Fruit fly (Drosophila melanogaster) whole organism, prepupa: ENCODE measurements around the gene Pp1-87B.
A peak's percentile ranks its signal among the peaks of the same experiment; 100 is the strongest.

Experiments
- Blimp-1 ChIP-seq: fragments of 200-800 bp; sonication (Bioruptor generic); optimal IDR thresholded peaks from 3 replicates; lab custom pipeline; 2017; ENCODE audit warnings: missing biosample characterization, missing genetic modification characterization, mild to moderate bottlenecking, moderate library complexity, missing genetic modification reagents
- CG10631 ChIP-seq: fragments of 200-800 bp; sonication (Bioruptor generic); optimal IDR thresholded peaks from 2 replicates; lab custom pipeline; 2016; ENCODE audit warnings: missing biosample characterization, missing genetic modification characterization
- CG11294 ChIP-seq: fragments of 200-800 bp; sonication (Bioruptor generic); IDR thresholded peaks from 2 replicates; pipeline ENCODE4 v1.3.6; 2022; ENCODE audit warnings: missing biosample characterization, missing genetic modification characterization
- CG11762 ChIP-seq: fragments of 200-800 bp; sonication (Bioruptor generic); optimal IDR thresholded peaks from 3 replicates; lab custom pipeline; 2016; ENCODE audit warnings: missing biosample characterization, missing genetic modification characterization; ENCODE audit not compliant: insufficient read depth
- CG11902 ChIP-seq: fragments of 200-800 bp; sonication (Bioruptor generic); optimal IDR thresholded peaks from 3 replicates; lab custom pipeline; 2016; ENCODE audit warnings: missing biosample characterization, missing genetic modification characterization
- CG3032 ChIP-seq: fragments of 200-800 bp; optimal IDR thresholded peaks from 2 replicates; lab custom pipeline; 2019; ENCODE audit warnings: missing biosample characterization, mild to moderate bottlenecking, missing genetic modification characterization, moderate library complexity
- CG32006 ChIP-seq: fragments of 200-800 bp; sonication (Bioruptor generic); optimal IDR thresholded peaks from 3 replicates; lab custom pipeline; 2017; ENCODE audit warnings: missing biosample characterization, mild to moderate bottlenecking, missing genetic modification characterization
- CG34406 ChIP-seq: fragments of 200-800 bp; sonication (Bioruptor generic); optimal IDR thresholded peaks from 3 replicates; lab custom pipeline; 2016; ENCODE audit warnings: missing biosample characterization, missing genetic modification characterization
- CG3919 ChIP-seq: fragments of 200-800 bp; sonication (Bioruptor generic); optimal IDR thresholded peaks from 3 replicates; lab custom pipeline; 2016; ENCODE audit warnings: missing biosample characterization, missing genetic modification characterization
- CG6276 ChIP-seq: fragments of 200-800 bp; sonication (Bioruptor generic); optimal IDR thresholded peaks from 2 replicates; lab custom pipeline; 2017; ENCODE audit warnings: missing biosample characterization, mild to moderate bottlenecking, missing genetic modification characterization
- CG6854 ChIP-seq: fragments of 200-800 bp; sonication (Bioruptor generic); optimal IDR thresholded peaks from 2 replicates; lab custom pipeline; 2017; ENCODE audit warnings: missing biosample characterization, mild to moderate bottlenecking, missing genetic modification characterization
- CG7368 ChIP-seq: fragments of 200-800 bp; sonication (Bioruptor generic); optimal IDR thresholded peaks from 3 replicates; lab custom pipeline; 2016; ENCODE audit warnings: missing biosample characterization, missing genetic modification characterization
- CG8319 ChIP-seq: fragments of 200-800 bp; sonication (Bioruptor generic); optimal IDR thresholded peaks from 3 replicates; lab custom pipeline; 2016; ENCODE audit warnings: missing biosample characterization, missing genetic modification characterization
- Eip78C ChIP-seq: fragments of 200-800 bp; sonication (Bioruptor generic); peaks from one replicate; lab custom pipeline; 2016; ENCODE audit warnings: missing biosample characterization, missing genetic modification characterization
- Eip93F ChIP-seq: fragments of 200-800 bp; sonication (Bioruptor generic); optimal IDR thresholded peaks from 2 replicates; lab custom pipeline; 2016; ENCODE audit warnings: missing biosample characterization, mild to moderate bottlenecking, missing genetic modification characterization
- Ets21C ChIP-seq: fragments of 200-800 bp; sonication (Bioruptor generic); optimal IDR thresholded peaks from 3 replicates; lab custom pipeline; 2016; ENCODE audit warnings: missing biosample characterization, missing genetic modification characterization
- Ets96B ChIP-seq: fragments of 200-800 bp; optimal IDR thresholded peaks from 2 replicates; lab custom pipeline; 2019; ENCODE audit warnings: missing biosample characterization, mild to moderate bottlenecking, missing genetic modification characterization, moderate library complexity
- Hr38 ChIP-seq: sonication (Bioruptor generic); optimal IDR thresholded peaks from 2 replicates; lab custom pipeline; 2016; ENCODE audit warnings: missing biosample characterization, missing genetic modification characterization
- Hr39 ChIP-seq: fragments of 200-800 bp; sonication (Bioruptor generic); optimal IDR thresholded peaks from 2 replicates; lab custom pipeline; 2016; ENCODE audit warnings: missing biosample characterization, missing genetic modification characterization
- Hr4 ChIP-seq: fragments of 200-800 bp; sonication (Bioruptor generic); optimal IDR thresholded peaks from 3 replicates; lab custom pipeline; 2016; ENCODE audit warnings: missing biosample characterization, missing genetic modification characterization
- Sox14 ChIP-seq: fragments of 200-800 bp; sonication (Bioruptor generic); optimal IDR thresholded peaks from 3 replicates; lab custom pipeline; 2016; ENCODE audit warnings: missing biosample characterization, missing genetic modification characterization
- achi ChIP-seq: fragments of 200-800 bp; sonication (Bioruptor generic); optimal IDR thresholded peaks from 3 replicates; lab custom pipeline; 2016; ENCODE audit warnings: missing biosample characterization, missing genetic modification characterization
- acj6 ChIP-seq: fragments of 200-800 bp; sonication (Bioruptor generic); optimal IDR thresholded peaks from 3 replicates; lab custom pipeline; 2016; ENCODE audit warnings: missing biosample characterization, missing genetic modification characterization
- dsx ChIP-seq: fragments of 200-800 bp; optimal IDR thresholded peaks from 3 replicates; lab custom pipeline; 2019; ENCODE audit warnings: missing biosample characterization, mild to moderate bottlenecking, missing genetic modification characterization, moderate library complexity; ENCODE audit not compliant: poor library complexity, severe bottlenecking
- esn ChIP-seq: fragments of 200-800 bp; sonication (Bioruptor generic); optimal IDR thresholded peaks from 2 replicates; lab custom pipeline; 2016; ENCODE audit warnings: missing biosample characterization, mild to moderate bottlenecking, missing genetic modification characterization, moderate library complexity
- fd59A ChIP-seq: fragments of 200-800 bp; sonication (Bioruptor generic); optimal IDR thresholded peaks from 2 replicates; lab custom pipeline; 2017; ENCODE audit warnings: missing biosample characterization, mild to moderate bottlenecking, missing genetic modification characterization, missing genetic modification reagents
- fkh ChIP-seq: fragments of 200-800 bp; sonication (Bioruptor generic); optimal IDR thresholded peaks from 3 replicates; lab custom pipeline; 2017; ENCODE audit warnings: missing biosample characterization, mild to moderate bottlenecking, missing genetic modification characterization, moderate library complexity
- lz ChIP-seq: fragments of 200-800 bp; sonication (Bioruptor generic); optimal IDR thresholded peaks from 3 replicates; lab custom pipeline; 2016; ENCODE audit warnings: missing biosample characterization, missing genetic modification characterization
- net ChIP-seq: fragments of 200-800 bp; sonication (Bioruptor generic); optimal IDR thresholded peaks from 3 replicates; lab custom pipeline; 2016; ENCODE audit warnings: missing biosample characterization, missing genetic modification characterization
- pdm3 ChIP-seq: fragments of 200-800 bp; sonication (Bioruptor generic); optimal IDR thresholded peaks from 3 replicates; lab custom pipeline; 2016; ENCODE audit warnings: missing biosample characterization, missing genetic modification characterization
- spab ChIP-seq: fragments of 200-800 bp; sonication (Bioruptor generic); optimal IDR thresholded peaks from 2 replicates; lab custom pipeline; 2017; ENCODE audit warnings: missing biosample characterization, mild to moderate bottlenecking, missing genetic modification characterization, missing genetic modification reagents
- svp ChIP-seq: fragments of 200-800 bp; sonication (Bioruptor generic); peaks from one replicate; lab custom pipeline; 2016; ENCODE audit warnings: missing biosample characterization, missing genetic modification characterization
- vri ChIP-seq: fragments of 200-800 bp; sonication (Bioruptor generic); optimal IDR thresholded peaks from 3 replicates; lab custom pipeline; 2016; ENCODE audit warnings: missing biosample characterization, mild to moderate bottlenecking, missing genetic modification characterization

Pp1-87B gene

DNA sequence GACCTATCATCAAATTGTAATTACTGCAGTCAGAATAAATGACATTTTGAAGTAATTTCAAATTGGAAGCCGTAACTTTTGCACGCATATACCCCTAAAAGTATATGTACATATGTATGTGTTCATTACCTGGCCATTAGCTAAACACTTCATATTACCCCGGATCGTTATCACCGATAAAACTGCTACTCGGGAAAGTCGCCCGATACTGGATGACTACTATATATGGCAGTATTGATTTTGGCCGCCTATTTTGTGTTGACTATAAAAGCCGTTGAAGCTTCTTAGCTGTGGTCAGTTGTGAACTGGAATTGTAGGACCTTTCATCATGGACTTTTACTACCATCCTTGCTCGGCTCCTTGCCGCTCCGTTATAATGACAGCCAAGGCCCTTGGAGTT, 46.0 kb downstream of the Pp1-87B start, which contains the start of gene GstD8:
TSS of gene GstD8 (plus strand) at position 301 of the 400 bp plus-strand sequence.
- no peak for TF ChIP-seq achi (GFP tag; lab: Kevin White, UChicago)
- no peak for TF ChIP-seq spab (GFP tag; lab: Kevin White, UChicago)
- TF ChIP-seq CG7368 (GFP tag; lab: Kevin White, UChicago): no peak
- no peak for TF ChIP-seq CG34406 (GFP tag; lab: Kevin White, UChicago)
- TF ChIP-seq CG32006 (GFP tag; lab: Kevin White, UChicago): no peak
- TF ChIP-seq Hr38: no peak
- TF ChIP-seq fd59A: no peak
- no peak for TF ChIP-seq CG3919 (GFP tag; lab: Kevin White, UChicago)
- no peak for TF ChIP-seq Eip93F (GFP tag; lab: Kevin White, UChicago)
- TF ChIP-seq esn: no peak
- TF ChIP-seq CG11762 (GFP tag; lab: Kevin White, UChicago): no peak
- TF ChIP-seq CG11902 (GFP tag; lab: Kevin White, UChicago): no peak

DNA sequence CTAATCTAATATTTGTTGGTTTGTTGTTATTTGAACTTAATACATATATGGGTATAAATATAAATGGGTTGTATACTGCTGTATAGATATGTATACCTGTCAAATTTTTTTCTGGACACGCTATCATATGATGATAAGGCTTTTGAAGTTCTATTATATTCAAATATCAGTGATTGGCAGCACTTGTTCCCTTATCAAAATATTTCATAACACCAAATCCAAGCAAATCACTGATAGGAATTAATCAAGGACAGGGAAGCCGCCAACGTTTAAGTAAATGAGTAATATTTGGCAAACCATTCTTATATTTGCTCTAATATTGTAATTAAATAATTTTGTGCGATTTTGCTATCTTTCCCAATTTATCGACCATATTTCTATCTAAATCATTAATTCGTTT, 46.5 kb downstream of the Pp1-87B start:
- TF ChIP-seq vri (peak; percentile 84), Blimp-1 (no peak)

DNA sequence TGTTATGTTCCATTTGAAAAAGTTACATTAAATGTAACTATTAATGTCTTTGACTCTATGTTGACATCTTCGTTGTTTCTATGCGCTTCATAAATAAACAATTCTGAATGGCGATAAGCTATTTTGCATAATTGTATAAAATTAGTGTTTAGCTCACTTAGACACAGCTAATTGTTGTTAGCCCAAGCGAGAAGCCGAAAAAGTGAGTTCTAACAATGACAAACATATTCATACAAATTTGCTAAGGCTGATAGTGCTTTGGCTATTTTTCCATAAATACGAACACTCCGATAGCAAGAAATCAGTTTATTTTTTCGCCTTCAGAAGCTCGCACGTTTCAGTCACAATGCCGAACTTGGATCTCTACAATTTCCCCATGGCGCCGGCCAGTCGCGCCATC, 47.5 kb downstream of the Pp1-87B start, which contains the start of gene GstD7:
TSS of gene GstD7 (plus strand) at position 301 of the 400 bp plus-strand sequence.
- no peak for TF ChIP-seq Ets96B
- TF ChIP-seq Sox14 (GFP tag; lab: Kevin White, UChicago): no peak
- no peak for TF ChIP-seq CG8319 (GFP tag; lab: Kevin White, UChicago)
- TF ChIP-seq Hr4: no peak
- TF ChIP-seq CG11294 (GFP tag; lab: Robert Waterston, UW): no peak
- TF ChIP-seq CG10631 (GFP tag; lab: Kevin White, UChicago): no peak
- TF ChIP-seq svp (GFP tag; lab: Kevin White, UChicago): no peak
- no peak for TF ChIP-seq Blimp-1
- no peak for TF ChIP-seq lz (GFP tag; lab: Kevin White, UChicago)
- no peak for TF ChIP-seq CG11902 (GFP tag; lab: Kevin White, UChicago)
- no peak for TF ChIP-seq pdm3
- TF ChIP-seq CG6854 (GFP tag; lab: Kevin White, UChicago): no peak
- no peak for TF ChIP-seq Ets21C (GFP tag; lab: Kevin White, UChicago)
- TF ChIP-seq CG6276 (GFP tag; lab: Kevin White, UChicago): no peak
- TF ChIP-seq Eip93F (GFP tag; lab: Kevin White, UChicago): no peak
- TF ChIP-seq acj6: no peak
- TF ChIP-seq Hr39 (GFP tag; lab: Kevin White, UChicago): no peak

DNA sequence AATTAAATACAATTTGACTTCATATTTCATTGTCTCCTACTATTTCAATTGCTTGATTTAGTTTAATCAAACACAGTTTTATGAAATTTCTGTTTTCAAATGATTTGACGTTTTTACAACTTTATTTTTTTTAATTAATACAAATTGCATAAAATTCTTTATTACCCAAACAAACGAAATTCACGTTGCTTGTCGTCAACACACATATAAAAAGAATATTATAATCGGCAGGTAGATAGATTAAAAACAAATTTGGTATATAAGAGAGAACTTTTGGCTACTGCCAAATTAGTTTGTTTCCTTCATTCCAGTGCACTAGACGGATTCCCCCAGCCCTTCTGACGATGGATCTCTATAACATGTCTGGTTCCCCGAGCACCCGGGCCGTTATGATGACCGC, 48.9 kb downstream of the Pp1-87B start, which contains the start of gene GstD6:
TSS of gene GstD6 (plus strand) at position 301 of the 400 bp plus-strand sequence.
- TF ChIP-seq vri (no peak), CG3032 (tag; lab: Kevin White, UChicago) (no peak)

DNA sequence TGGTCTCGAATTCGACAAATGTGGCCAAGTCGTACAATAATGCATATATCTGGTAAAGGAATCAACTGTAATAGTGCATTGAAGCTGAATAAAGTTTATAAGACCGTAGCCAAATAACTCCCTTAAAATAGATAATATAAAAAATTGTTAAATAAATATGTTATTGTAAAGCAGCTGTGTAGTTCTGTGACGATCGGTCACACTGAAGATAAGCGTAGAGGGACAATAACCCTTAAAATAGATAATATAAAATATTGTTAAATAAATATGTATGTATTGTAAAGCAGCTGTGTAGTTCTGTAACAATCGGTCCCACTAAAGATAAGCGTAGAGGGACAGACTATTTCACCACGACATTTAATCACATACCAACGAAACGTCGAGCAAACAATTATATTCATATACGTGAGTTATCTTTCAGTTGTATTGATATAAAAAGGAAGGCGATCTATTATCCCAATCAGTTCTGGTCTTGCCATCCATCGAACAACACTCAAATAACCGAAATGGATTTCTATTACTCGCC, 50.4 kb downstream of the Pp1-87B start, which contains the start of gene GstD5:
TSS of gene GstD5 (plus strand) at position 476 of the 526 bp plus-strand sequence.
- TF ChIP-seq dsx (GFP tag; lab: Kevin White, UChicago) (no peak), Eip78C (GFP tag; lab: Kevin White, UChicago) (peak; percentile 6), fkh (GFP tag; lab: Kevin White, UChicago) (peak; percentile 23), CG7368 (GFP tag; lab: Kevin White, UChicago) (no peak), CG6276 (GFP tag; lab: Kevin White, UChicago) (no peak), achi (GFP tag; lab: Kevin White, UChicago) (no peak), CG11294 (GFP tag; lab: Robert Waterston, UW) (no peak), Hr39 (GFP tag; lab: Kevin White, UChicago) (no peak), net (GFP tag; lab: Kevin White, UChicago) (no peak)
